Worm (Caenorhabditis elegans): ENCODE data around the gene twk-22.

The twk-22 gene

ce11 chrX:16331932-16332485, 25.7 kb downstream of the twk-22 start, which contains the start of gene taf-3 (continued):
- TF ChIP-seq nhr-20 (tag; optimal IDR thresholded peaks at IDR 0.05) = peak; percentile 62
- no peak for TF ChIP-seq unc-130 (tag; optimal IDR thresholded peaks at IDR 0.05)
- TF ChIP-seq ets-5 (GFP tag; IDR thresholded peaks at IDR 0.05) = no peak
- peak; percentile 20 for TF ChIP-seq irx-1 (tag; optimal IDR thresholded peaks at IDR 0.05)
- TF ChIP-seq lin-15B (tag; optimal IDR thresholded peaks at IDR 0.05) = peak; percentile 26
- peak; percentile 58 for TF ChIP-seq nhr-71 (tag; optimal IDR thresholded peaks at IDR 0.05)
- no peak for TF ChIP-seq vab-15 (tag; optimal IDR thresholded peaks at IDR 0.05)
- TF ChIP-seq nhr-47 (tag; optimal IDR thresholded peaks at IDR 0.05) = peak; percentile 33
- TF ChIP-seq tbx-2 (tag; optimal IDR thresholded peaks at IDR 0.05) = peak; percentile 43
- TF ChIP-seq skn-1 (tag; optimal IDR thresholded peaks at IDR 0.05) = peak; percentile 36
- TF ChIP-seq ces-1 (GFP tag; optimal IDR thresholded peaks at IDR 0.05) = no peak
- no peak for TF ChIP-seq nhr-237 (tag; optimal IDR thresholded peaks at IDR 0.05)

ce11 chrX:16335396-16335795, 29.1 kb downstream of the twk-22 start:
- TF ChIP-seq tlp-1 (tag; optimal IDR thresholded peaks at IDR 0.05) (no peak), elt-2 (tag; optimal IDR thresholded peaks at IDR 0.05) (no peak), alr-1 (tag; optimal IDR thresholded peaks at IDR 0.05; ENCODE audit: borderline replicate concordance) (no peak), C04F5.9 (tag; optimal IDR thresholded peaks at IDR 0.05) (no peak), mdl-1 (tag; optimal IDR thresholded peaks at IDR 0.05) (no peak), nhr-71 (tag; optimal IDR thresholded peaks at IDR 0.05) (no peak), pag-3 (tag; optimal IDR thresholded peaks at IDR 0.05; ENCODE audit: borderline replicate concordance, insufficient read depth) (no peak), hlh-17 (GFP tag; optimal IDR thresholded peaks at IDR 0.05; ENCODE audit: borderline replicate concordance) (no peak)

DNA sequence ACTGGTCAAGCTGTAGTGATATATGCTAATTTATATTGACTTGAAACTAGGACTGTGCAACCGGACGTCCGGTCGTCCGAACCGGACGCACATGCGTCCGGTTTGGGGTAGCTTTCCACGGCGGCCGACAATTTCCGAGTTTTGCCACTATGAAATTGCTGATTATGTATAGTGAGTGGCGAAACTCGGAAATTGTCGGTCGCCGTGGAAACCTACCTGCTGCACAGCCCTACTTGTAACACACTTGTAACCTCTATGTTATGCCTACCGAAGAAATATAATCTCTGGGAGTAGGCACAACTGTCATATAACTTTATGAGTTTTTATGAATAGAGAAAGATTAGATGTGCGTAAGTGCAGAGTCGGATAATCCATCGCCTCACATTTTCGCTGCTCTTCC, 30.7 kb downstream of the twk-22 start:
- TF ChIP-seq nhr-85 (tag) (no peak), mdl-1 (tag; optimal IDR thresholded peaks at IDR 0.05) (no peak), snpc-4 (tag; optimal IDR thresholded peaks at IDR 0.05) (peak; percentile 50), fos-1 (tag; optimal IDR thresholded peaks at IDR 0.05) (no peak), nhr-71 (tag; optimal IDR thresholded peaks at IDR 0.05) (no peak)

ce11 chrX:16337399-16337798, 31.1 kb downstream of the twk-22 start:
- TF ChIP-seq egl-27 (tag; optimal IDR thresholded peaks at IDR 0.05) (no peak), elt-2 (tag; optimal IDR thresholded peaks at IDR 0.05) (peak; percentile 39), lin-14 (GFP tag; optimal IDR thresholded peaks at IDR 0.05) (peak; percentile 0), dpl-1 (GFP tag; optimal IDR thresholded peaks at IDR 0.05) (no peak), nhr-28 (tag; optimal IDR thresholded peaks at IDR 0.05) (no peak)

DNA sequence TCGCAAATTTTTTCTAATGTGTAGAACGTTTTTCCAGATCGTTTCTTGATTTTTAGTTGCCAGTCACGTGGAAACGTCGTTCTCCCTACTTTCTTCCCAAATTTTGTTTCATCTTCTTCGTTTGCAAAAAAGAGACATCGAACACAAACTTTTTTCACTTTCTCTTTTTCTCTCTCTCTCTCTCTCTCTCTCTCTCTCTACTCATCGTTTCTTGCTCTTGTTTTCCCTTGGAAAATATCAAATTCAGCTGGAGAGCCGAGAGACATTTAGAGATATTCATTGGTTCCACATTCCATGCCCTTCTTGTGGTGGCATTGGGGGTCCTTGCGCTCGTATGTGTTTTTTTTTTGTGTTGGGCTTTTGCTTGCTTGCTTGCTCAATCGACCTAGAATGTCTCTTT, 32.9 kb downstream of the twk-22 start:
- TF ChIP-seq ces-1 (GFP tag; optimal IDR thresholded peaks at IDR 0.05) (no peak), xbp-1 (tag; optimal IDR thresholded peaks at IDR 0.05) (no peak), unc-86 (tag; optimal IDR thresholded peaks at IDR 0.05) (peak; percentile 4), lir-3 (tag; optimal IDR thresholded peaks at IDR 0.05; ENCODE audit: poor library complexity) (no peak), unc-30 (tag; optimal IDR thresholded peaks at IDR 0.05) (no peak), lin-14 (GFP tag; optimal IDR thresholded peaks at IDR 0.05) (peak; percentile 47), dpl-1 (GFP tag; optimal IDR thresholded peaks at IDR 0.05) (no peak), nhr-84 (tag; optimal IDR thresholded peaks at IDR 0.05) (no peak), ets-5 (GFP tag; IDR thresholded peaks at IDR 0.05) (no peak), dsc-1 (tag; optimal IDR thresholded peaks at IDR 0.05) (peak; percentile 79), nhr-19 (GFP tag; conservative IDR thresholded peaks at IDR 0.05) (no peak), blmp-1 (tag; optimal IDR thresholded peaks at IDR 0.05) (no peak)

Data from whole organism, L1 larva.